Worm (Caenorhabditis elegans) whole organism, midembryonic: ENCODE results near the gene pmt-2.

Experiments
- T22C8.4 ChIP-seq: fragments of 200-800 bp; sonication (Bioruptor generic); IDR thresholded peaks from 2 replicates; pipeline ENCODE4 v1.3.6; 2022; ENCODE audit warnings: missing genetic modification characterization, missing compliant biosample characterization
- cog-1 ChIP-seq: sonication (generic microtip); optimal IDR thresholded peaks from 2 replicates; lab custom pipeline; 2016; ENCODE audit warnings: missing genetic modification characterization, missing compliant biosample characterization
- flt-1 ChIP-seq: fragments of 200-800 bp; sonication (Bioruptor generic); IDR thresholded peaks from 2 replicates; pipeline ENCODE4 v1.3.6; 2022; ENCODE audit warnings: missing genetic modification characterization, missing compliant biosample characterization
- klf-2 ChIP-seq: fragments of 200-800 bp; sonication (Bioruptor generic); conservative IDR thresholded peaks from 2 replicates; pipeline ENCODE4 v1.3.6; 2022; ENCODE audit warnings: missing genetic modification reagents, missing genetic modification characterization, missing compliant biosample characterization
- med-1 ChIP-seq: sonication (generic microtip); optimal IDR thresholded peaks from 2 replicates; lab custom pipeline; 2017; ENCODE audit warnings: missing genetic modification characterization, mild to moderate bottlenecking, missing compliant biosample characterization, antibody characterized with exemption, missing genetic modification reagents; ENCODE audit not compliant: insufficient read depth
- ref-1 ChIP-seq: fragments of 200-800 bp; sonication (Bioruptor generic); conservative IDR thresholded peaks from 2 replicates; pipeline ENCODE4 v1.3.6; 2022; ENCODE audit warnings: missing genetic modification reagents, missing genetic modification characterization, missing compliant biosample characterization
- tab-1 ChIP-seq: fragments of 200-800 bp; sonication (Bioruptor generic); IDR thresholded peaks from 2 replicates; pipeline ENCODE4 v1.3.6; 2022; ENCODE audit warnings: missing genetic modification characterization, missing compliant biosample characterization
- ztf-23 ChIP-seq: fragments of 200-800 bp; sonication (Bioruptor generic); IDR thresholded peaks from 2 replicates; pipeline ENCODE4 v1.3.6; 2022; ENCODE audit warnings: missing genetic modification reagents, missing genetic modification characterization, missing compliant biosample characterization
- ztf-29 ChIP-seq: fragments of 200-800 bp; sonication (Bioruptor generic); IDR thresholded peaks from 2 replicates; pipeline ENCODE4 v1.3.6; 2022; ENCODE audit warnings: missing genetic modification reagents, missing genetic modification characterization, missing compliant biosample characterization

The pmt-2 gene

ce11 chrV:4647857-4648256 is 19.5 kb downstream of the pmt-2 start, which contains the start of gene F41F3.3:
F41F3.3 (minus strand) TSS chrV:4648239.
- TF ChIP-seq ztf-23 (0 out of 2 replicates have a peak, but pooled peaks have one; percentile 46), cog-1 (tag; lab: Kevin White, UChicago) (no peak), T22C8.4 (GFP tag; lab: Robert Waterston, UW) (no peak), flt-1 (peak; percentile 65; the same call in 1 of the 2 replicates), med-1 (GFP tag; lab: Kevin White, UChicago) (no peak), ztf-29 (no peak), klf-2 (GFP tag; lab: Robert Waterston, UW) (no peak), ref-1 (GFP tag; lab: Robert Waterston, UW) (no peak), tab-1 (0 out of 2 replicates have a peak, but pooled peaks have one; percentile 25)

ce11 chrV:4648527-4648926 is 20.1 kb downstream of the pmt-2 start, which contains the start of gene F41F3.8:
F41F3.8 (plus strand) TSS chrV:4648827.
- TF ChIP-seq ztf-29 (no peak), tab-1 (no peak), ztf-23 (no peak), flt-1 (no peak), med-1 (GFP tag; lab: Kevin White, UChicago) (no peak), cog-1 (tag; lab: Kevin White, UChicago) (no peak), T22C8.4 (GFP tag; lab: Robert Waterston, UW) (no peak), klf-2 (GFP tag; lab: Robert Waterston, UW) (no peak), ref-1 (GFP tag; lab: Robert Waterston, UW) (no peak)

- TF ChIP-seq ref-1 (GFP tag; lab: Robert Waterston, UW) (no peak), ztf-29 (no peak), flt-1 (no peak), ztf-23 (no peak), T22C8.4 (GFP tag; lab: Robert Waterston, UW) (no peak), klf-2 (GFP tag; lab: Robert Waterston, UW) (no peak), cog-1 (tag; lab: Kevin White, UChicago) (no peak), tab-1 (no peak), med-1 (GFP tag; lab: Kevin White, UChicago) (no peak)
Observed at ce11 chrV:4649649-4650384, 21.4 kb downstream of the pmt-2 start.

ce11 chrV:4651480-4651879 is 23.1 kb downstream of the pmt-2 start:
- TF ChIP-seq med-1 (GFP tag; lab: Kevin White, UChicago) (no peak), T22C8.4 (GFP tag; lab: Robert Waterston, UW) (no peak), cog-1 (tag; lab: Kevin White, UChicago) (no peak), ztf-23 (no peak), ztf-29 (no peak), tab-1 (no peak), ref-1 (GFP tag; lab: Robert Waterston, UW) (no peak), klf-2 (GFP tag; lab: Robert Waterston, UW) (no peak), flt-1 (no peak)

ce11 chrV:4653093-4653492 is 24.7 kb downstream of the pmt-2 start:
- no peak for TF ChIP-seq ref-1 (GFP tag; lab: Robert Waterston, UW)

ce11 chrV:4653871-4654605 is 25.7 kb downstream of the pmt-2 start, which contains the start of the genes col-139 and F41F3.1:
col-139 (minus strand) TSS chrV:4653971.
F41F3.1 (plus strand) TSS chrV:4654555.
- TF ChIP-seq flt-1 (no peak), klf-2 (GFP tag; lab: Robert Waterston, UW) (no peak), ztf-29 (no peak), cog-1 (tag; lab: Kevin White, UChicago) (no peak), ref-1 (GFP tag; lab: Robert Waterston, UW) (no peak), T22C8.4 (GFP tag; lab: Robert Waterston, UW) (no peak), ztf-23 (no peak), tab-1 (no peak), med-1 (GFP tag; lab: Kevin White, UChicago) (no peak)

- TF ChIP-seq ztf-29 (no peak), flt-1 (no peak), klf-2 (GFP tag; lab: Robert Waterston, UW) (no peak), ref-1 (GFP tag; lab: Robert Waterston, UW) (no peak), tab-1 (no peak), T22C8.4 (GFP tag; lab: Robert Waterston, UW) (no peak)
Observed at ce11 chrV:4655175-4655574, 26.8 kb downstream of the pmt-2 start, which contains the start of gene F41F3.9. F41F3.9 (plus strand) TSS chrV:4655475.

- no peak for TF ChIP-seq cog-1 (tag; lab: Kevin White, UChicago)
- TF ChIP-seq klf-2 (GFP tag; lab: Robert Waterston, UW): no peak
- no peak for TF ChIP-seq ztf-29
- TF ChIP-seq tab-1: no peak
- TF ChIP-seq ztf-23: no peak
- TF ChIP-seq T22C8.4 (GFP tag; lab: Robert Waterston, UW): no peak
- no peak for TF ChIP-seq flt-1
- TF ChIP-seq med-1 (GFP tag; lab: Kevin White, UChicago): no peak
- TF ChIP-seq ref-1 (GFP tag; lab: Robert Waterston, UW): no peak
Observed at ce11 chrV:4662400-4662799, 34.0 kb downstream of the pmt-2 start, which contains the start of gene srx-74. srx-74 (minus strand) TSS chrV:4662500.

- TF ChIP-seq ztf-23: no peak
- TF ChIP-seq ref-1 (GFP tag; lab: Robert Waterston, UW): no peak
- no peak for TF ChIP-seq tab-1
- no peak for TF ChIP-seq ztf-29
- no peak for TF ChIP-seq cog-1 (tag; lab: Kevin White, UChicago)
- no peak for TF ChIP-seq T22C8.4 (GFP tag; lab: Robert Waterston, UW)
- TF ChIP-seq klf-2 (GFP tag; lab: Robert Waterston, UW): no peak
- no peak for TF ChIP-seq flt-1
- TF ChIP-seq med-1 (GFP tag; lab: Kevin White, UChicago): no peak
Observed at ce11 chrV:4665651-4666050, 37.3 kb downstream of the pmt-2 start, which contains the start of gene srx-73. srx-73 (minus strand) TSS chrV:4665751.
